Fruit fly (Drosophila melanogaster) whole organism, embryonic: ENCODE results near the gene apn.

Experiments used
- Blimp-1 ChIP-seq: fragments of 200-800 bp; sonication (Bioruptor generic); optimal IDR thresholded peaks from 3 replicates; lab custom pipeline; 2018; ENCODE audit warnings: missing biosample characterization, missing genetic modification characterization, mild to moderate bottlenecking, moderate library complexity, missing genetic modification reagents
- CG10321 ChIP-seq: fragments of 200-800 bp; sonication (Bioruptor generic); IDR thresholded peaks from 2 replicates; pipeline ENCODE4 v1.3.6; 2022; ENCODE audit warnings: missing biosample characterization, missing genetic modification characterization
- CG10959 ChIP-seq: fragments of 200-800 bp; sonication (Bioruptor generic); IDR thresholded peaks from 2 replicates; pipeline ENCODE4 v1.3.6; 2022; ENCODE audit warnings: missing biosample characterization, missing genetic modification characterization
- CG11398 ChIP-seq: fragments of 200-800 bp; sonication (Bioruptor generic); optimal IDR thresholded peaks from 2 replicates; lab custom pipeline; 2016; ENCODE audit warnings: missing biosample characterization, missing genetic modification characterization
- CG11560 ChIP-seq: fragments of 200-800 bp; sonication (Bioruptor generic); IDR thresholded peaks from 3 replicates; pipeline ENCODE4 v1.3.6; 2022; ENCODE audit warnings: missing biosample characterization, missing genetic modification characterization
- CG13123 ChIP-seq: fragments of 200-800 bp; sonication (Bioruptor generic); optimal IDR thresholded peaks from 2 replicates; lab custom pipeline; 2016; ENCODE audit warnings: missing biosample characterization, missing genetic modification characterization
- CG13894 ChIP-seq: fragments of 200-800 bp; sonication (Bioruptor generic); optimal IDR thresholded peaks from 3 replicates; lab custom pipeline; 2018; ENCODE audit warnings: missing biosample characterization, mild to moderate bottlenecking, missing genetic modification characterization, moderate library complexity
- CG14667 ChIP-seq: fragments of 200-800 bp; sonication (Bioruptor generic); IDR thresholded peaks from 2 replicates; pipeline ENCODE4 v1.3.6; 2022; ENCODE audit warnings: missing biosample characterization, missing genetic modification characterization
- CG2120 ChIP-seq: fragments of 200-800 bp; sonication (Bioruptor generic); optimal IDR thresholded peaks from 3 replicates; lab custom pipeline; 2016; ENCODE audit warnings: missing biosample characterization, missing genetic modification characterization
- CG2678 ChIP-seq: fragments of 200-800 bp; sonication (Bioruptor generic); optimal IDR thresholded peaks from 3 replicates; lab custom pipeline; 2019; ENCODE audit warnings: missing biosample characterization, mild to moderate bottlenecking, missing genetic modification characterization, moderate library complexity
- CG30403 ChIP-seq: fragments of 200-800 bp; sonication (Bioruptor generic); optimal IDR thresholded peaks from 3 replicates; lab custom pipeline; 2016; ENCODE audit warnings: missing biosample characterization, missing genetic modification characterization
- CG33213 ChIP-seq: fragments of 200-800 bp; sonication (Bioruptor generic); optimal IDR thresholded peaks from 3 replicates; lab custom pipeline; 2016; ENCODE audit warnings: missing biosample characterization, missing genetic modification characterization
- CG34224 ChIP-seq: fragments of 200-800 bp; sonication (Bioruptor generic); IDR thresholded peaks from 3 replicates; pipeline ENCODE4 v1.3.6; 2022; ENCODE audit warnings: missing biosample characterization, missing genetic modification characterization; ENCODE audit not compliant: partially characterized antibody
- CG3995 ChIP-seq: fragments of 200-800 bp; sonication (Bioruptor generic); optimal IDR thresholded peaks from 3 replicates; lab custom pipeline; 2016; ENCODE audit warnings: missing biosample characterization, missing genetic modification characterization
- CG42726 ChIP-seq: fragments of 200-800 bp; sonication (Bioruptor generic); IDR thresholded peaks from 2 replicates; pipeline ENCODE4 v1.3.6; 2022; ENCODE audit warnings: missing biosample characterization, missing genetic modification characterization; ENCODE audit not compliant: partially characterized antibody
- CG4360 ChIP-seq: fragments of 200-800 bp; sonication (Bioruptor generic); IDR thresholded peaks from 2 replicates; pipeline ENCODE4 v1.3.6; 2022; ENCODE audit warnings: missing biosample characterization, missing genetic modification characterization
- CG4617 ChIP-seq: fragments of 200-800 bp; sonication (Bioruptor generic); optimal IDR thresholded peaks from 3 replicates; lab custom pipeline; 2016; ENCODE audit warnings: missing biosample characterization, missing genetic modification characterization, borderline replicate concordance
- CG8359 ChIP-seq: fragments of 200-800 bp; sonication (Bioruptor generic); optimal IDR thresholded peaks from 2 replicates; lab custom pipeline; 2017; ENCODE audit warnings: missing biosample characterization, mild to moderate bottlenecking, missing genetic modification characterization, borderline replicate concordance
- Dbx ChIP-seq: fragments of 200-800 bp; sonication (Bioruptor generic); IDR thresholded peaks from 3 replicates; pipeline ENCODE4 v1.3.6; 2022; ENCODE audit warnings: missing biosample characterization, missing genetic modification characterization
- Dek ChIP-seq: fragments of 200-800 bp; sonication (Bioruptor generic); optimal IDR thresholded peaks from 3 replicates; lab custom pipeline; 2019; ENCODE audit warnings: missing biosample characterization, mild to moderate bottlenecking, missing genetic modification characterization, moderate library complexity
- Fer3 ChIP-seq: fragments of 200-800 bp; sonication (Bioruptor generic); optimal IDR thresholded peaks from 2 replicates; lab custom pipeline; 2018; ENCODE audit warnings: missing biosample characterization, mild to moderate bottlenecking, missing genetic modification characterization, moderate library complexity
- HHEX ChIP-seq: fragments of 200-800 bp; sonication (Bioruptor generic); optimal IDR thresholded peaks from 3 replicates; lab custom pipeline; 2017; ENCODE audit warnings: missing biosample characterization, mild to moderate bottlenecking, missing genetic modification characterization, missing genetic modification reagents
- NFAT ChIP-seq: fragments of 200-800 bp; sonication (Bioruptor generic); IDR thresholded peaks from 2 replicates; pipeline ENCODE4 v1.3.6; 2022; ENCODE audit warnings: missing biosample characterization, missing genetic modification characterization
- Rx ChIP-seq: fragments of 200-800 bp; sonication (Bioruptor generic); IDR thresholded peaks from 2 replicates; pipeline ENCODE4 v1.3.6; 2022; ENCODE audit warnings: missing biosample characterization, missing genetic modification characterization
- Ssrp ChIP-seq: fragments of 200-800 bp; sonication (Bioruptor generic); optimal IDR thresholded peaks from 2 replicates; lab custom pipeline; 2018; ENCODE audit warnings: missing biosample characterization, mild to moderate bottlenecking, missing genetic modification characterization, moderate library complexity
- TFAM ChIP-seq: fragments of 200-800 bp; sonication (Bioruptor generic); optimal IDR thresholded peaks from 2 replicates; lab custom pipeline; 2017; ENCODE audit warnings: missing biosample characterization, missing genetic modification characterization, inconsistent platforms
- Tbp ChIP-seq: fragments of >200 bp; optimal IDR thresholded peaks from 2 replicates; lab custom pipeline; 2018; ENCODE audit warnings: missing biosample characterization, missing genetic modification characterization
- Vsx1 ChIP-seq: fragments of 200-800 bp; sonication (Bioruptor generic); optimal IDR thresholded peaks from 2 replicates; lab custom pipeline; 2017; ENCODE audit warnings: missing biosample characterization, mild to moderate bottlenecking, missing genetic modification characterization, missing genetic modification reagents
- az2 ChIP-seq: fragments of 200-800 bp; sonication (Bioruptor generic); optimal IDR thresholded peaks from 3 replicates; lab custom pipeline; 2016; ENCODE audit warnings: missing biosample characterization, missing genetic modification characterization
- bab2 ChIP-seq: fragments of 200-800 bp; sonication (Bioruptor generic); optimal IDR thresholded peaks from 2 replicates; lab custom pipeline; 2016; ENCODE audit warnings: missing biosample characterization, missing genetic modification characterization
- bcd ChIP-seq: fragments of 200-800 bp; sonication (Bioruptor generic); optimal IDR thresholded peaks from 2 replicates; lab custom pipeline; 2017; ENCODE audit warnings: missing biosample characterization, mild to moderate bottlenecking, missing genetic modification characterization
- btn ChIP-seq: fragments of 200-800 bp; sonication (Bioruptor generic); optimal IDR thresholded peaks from 2 replicates; lab custom pipeline; 2016; ENCODE audit warnings: missing biosample characterization, missing genetic modification characterization
- dan ChIP-seq: fragments of 200-800 bp; sonication (Bioruptor generic); IDR thresholded peaks from 2 replicates; pipeline ENCODE4 v1.3.6; 2022; ENCODE audit warnings: missing biosample characterization, missing genetic modification characterization
- fd102C ChIP-seq: fragments of 200-800 bp; sonication (Bioruptor generic); optimal IDR thresholded peaks from 2 replicates; lab custom pipeline; 2018; ENCODE audit warnings: missing biosample characterization, mild to moderate bottlenecking, missing genetic modification characterization, moderate library complexity
- ftz-f1 ChIP-seq: fragments of 200-800 bp; sonication (Bioruptor generic); optimal IDR thresholded peaks from 2 replicates; lab custom pipeline; 2016; ENCODE audit warnings: missing biosample characterization, missing genetic modification characterization
- hbn ChIP-seq: fragments of 200-800 bp; sonication (Bioruptor generic); IDR thresholded peaks from 2 replicates; pipeline ENCODE4 v1.3.6; 2022; ENCODE audit warnings: missing biosample characterization, missing genetic modification characterization; ENCODE audit not compliant: partially characterized antibody
- ind ChIP-seq: fragments of 200-800 bp; sonication (Bioruptor generic); optimal IDR thresholded peaks from 3 replicates; lab custom pipeline; 2016; ENCODE audit warnings: missing biosample characterization, missing genetic modification characterization
- lmd ChIP-seq: fragments of 200-800 bp; sonication (Bioruptor generic); IDR thresholded peaks from 2 replicates; pipeline ENCODE4 v1.3.6; 2022; ENCODE audit warnings: missing biosample characterization, missing genetic modification characterization
- odd ChIP-seq: fragments of 200-800 bp; sonication (Bioruptor generic); optimal IDR thresholded peaks from 2 replicates; lab custom pipeline; 2017; ENCODE audit warnings: missing biosample characterization, mild to moderate bottlenecking, missing genetic modification characterization
- otp ChIP-seq: fragments of 200-800 bp; sonication (Bioruptor generic); IDR thresholded peaks from 3 replicates; pipeline ENCODE4, ENCODE4 v1.3.6; 2022; ENCODE audit warnings: missing biosample characterization, missing genetic modification characterization
- pnt ChIP-seq: fragments of 200-800 bp; sonication (Bioruptor generic); optimal IDR thresholded peaks from 3 replicates; lab custom pipeline; 2016; ENCODE audit warnings: missing biosample characterization, missing genetic modification characterization
- psq ChIP-seq: fragments of 200-800 bp; sonication (Bioruptor generic); optimal IDR thresholded peaks from 2 replicates; lab custom pipeline; 2017; ENCODE audit warnings: missing biosample characterization, missing genetic modification characterization
- pzg ChIP-seq: fragments of 200-800 bp; sonication (Bioruptor generic); optimal IDR thresholded peaks from 3 replicates; lab custom pipeline; 2018; ENCODE audit warnings: missing biosample characterization, mild to moderate bottlenecking, missing genetic modification characterization, moderate library complexity
- sisA ChIP-seq: fragments of 200-800 bp; sonication (Bioruptor generic); IDR thresholded peaks from 2 replicates; pipeline ENCODE4 v1.3.6; 2022; ENCODE audit warnings: missing biosample characterization, missing genetic modification characterization
- slou ChIP-seq: fragments of 200-800 bp; sonication (Bioruptor generic); optimal IDR thresholded peaks from 3 replicates; lab custom pipeline; 2016; ENCODE audit warnings: missing biosample characterization, missing genetic modification characterization
- sob ChIP-seq: fragments of 200-800 bp; sonication (Bioruptor generic); IDR thresholded peaks from 2 replicates; pipeline ENCODE4 v1.3.6; 2022; ENCODE audit warnings: missing biosample characterization, missing genetic modification characterization
- stwl ChIP-seq: fragments of 200-800 bp; sonication (Bioruptor generic); optimal IDR thresholded peaks from 3 replicates; lab custom pipeline; 2018; ENCODE audit warnings: missing biosample characterization, mild to moderate bottlenecking, missing genetic modification characterization, moderate library complexity
- tio ChIP-seq: fragments of 200-800 bp; sonication (Bioruptor generic); optimal IDR thresholded peaks from 2 replicates; lab custom pipeline; 2017; ENCODE audit warnings: missing biosample characterization, missing genetic modification characterization, inconsistent platforms
- zen ChIP-seq: fragments of 200-800 bp; sonication (Bioruptor generic); optimal IDR thresholded peaks from 3 replicates; lab custom pipeline; 2018; ENCODE audit warnings: missing biosample characterization, mild to moderate bottlenecking, missing genetic modification characterization, moderate library complexity

Gene apn

dm6 chr3R:13270648-13271047, 18.0 kb downstream of the apn start:
- TF ChIP-seq CG13894 (tag; lab: Kevin White, UChicago) (no peak), fd102C (GFP tag; lab: Kevin White, UChicago) (no peak), slou (GFP tag; lab: Kevin White, UChicago) (no peak), Vsx1 (GFP tag; lab: Kevin White, UChicago) (no peak), CG11398 (GFP tag; lab: Kevin White, UChicago) (no peak), CG2678 (tag; lab: Kevin White, UChicago) (no peak), Dek (tag; lab: Kevin White, UChicago) (no peak), odd (GFP tag; lab: Kevin White, UChicago) (no peak), otp (GFP tag; lab: Robert Waterston, UW) (no peak), Blimp-1 (GFP tag; lab: Kevin White, UChicago) (no peak), Rx (GFP tag; lab: Robert Waterston, UW) (no peak)

- peak; percentile 59; the same call in 1 of the 2 replicates for TF ChIP-seq lmd (GFP tag; lab: Robert Waterston, UW)
- TF ChIP-seq Dbx = peak; percentile 49; the same call in 2 of the 3 replicates
- TF ChIP-seq NFAT (GFP tag; lab: Robert Waterston, UW) = no peak
- peak; percentile 82 for TF ChIP-seq stwl (tag; lab: Kevin White, UChicago)
- TF ChIP-seq Ssrp = peak; percentile 40
- peak; percentile 48 for TF ChIP-seq zen (tag; lab: Kevin White, UChicago)
- TF ChIP-seq tio = no peak
- peak; percentile 75 for TF ChIP-seq CG4617 (GFP tag; lab: Kevin White, UChicago)
- TF ChIP-seq pnt (GFP tag; lab: Kevin White, UChicago) = no peak
- peak; percentile 43 for TF ChIP-seq az2 (GFP tag; lab: Kevin White, UChicago)
- no peak for TF ChIP-seq CG42726 (GFP tag; lab: Robert Waterston, UW)
- TF ChIP-seq CG3995 = peak; percentile 61
- peak; percentile 47 for TF ChIP-seq CG33213 (GFP tag; lab: Kevin White, UChicago)
- TF ChIP-seq CG10321 (GFP tag; lab: Robert Waterston, UW) = no peak
- peak; percentile 64 for TF ChIP-seq ind
- peak; percentile 51 for TF ChIP-seq bcd (GFP tag; lab: Kevin White, UChicago)
- TF ChIP-seq Fer3 (tag; lab: Kevin White, UChicago) = peak; percentile 60
- TF ChIP-seq btn (GFP tag; lab: Kevin White, UChicago) = no peak
- no peak for TF ChIP-seq CG10959 (GFP tag; lab: Robert Waterston, UW)
- peak; percentile 70 for TF ChIP-seq CG2120 (GFP tag; lab: Kevin White, UChicago)
- no peak for TF ChIP-seq psq (GFP tag; lab: Kevin White, UChicago)
- TF ChIP-seq CG13123 (GFP tag; lab: Kevin White, UChicago) = no peak
- no peak for TF ChIP-seq CG34224 (GFP tag; lab: Robert Waterston, UW)
- TF ChIP-seq pzg = peak; percentile 78
- TF ChIP-seq HHEX (GFP tag; lab: Kevin White, UChicago) = no peak
- peak; percentile 41; the same call in 1 of the 2 replicates for TF ChIP-seq CG14667 (GFP tag; lab: Robert Waterston, UW)
- TF ChIP-seq CG30403 = peak; percentile 64
- TF ChIP-seq bab2 (GFP tag; lab: Kevin White, UChicago) = peak; percentile 44
- TF ChIP-seq TFAM = no peak
- TF ChIP-seq sisA (GFP tag; lab: Robert Waterston, UW) = 0 out of 2 replicates have a peak, but pooled peaks have one; percentile 35
- TF ChIP-seq Tbp = no peak
- peak; percentile 52; the same call in 1 of the 2 replicates for TF ChIP-seq sob (GFP tag; lab: Robert Waterston, UW)
- no peak for TF ChIP-seq dan
- peak; percentile 26 for TF ChIP-seq ftz-f1 (GFP tag; lab: Kevin White, UChicago)
- no peak for TF ChIP-seq CG8359 (GFP tag; lab: Kevin White, UChicago)
- no peak for TF ChIP-seq CG4360 (GFP tag; lab: Robert Waterston, UW)
- no peak for TF ChIP-seq hbn
- TF ChIP-seq CG11560 (tag; lab: Robert Waterston, UW) = no peak
Measured at dm6 chr3R:13264061-13264661, 24.5 kb downstream of the apn start, which contains the start of gene Ravus. Ravus (minus strand) TSS chr3R:13264061.
